Fruit fly (Drosophila melanogaster): ENCODE results near the gene Pak3.
A peak's percentile ranks its signal among the peaks of the same experiment; 100 is the strongest.

Gene Pak3

dm6 chr3R:16448378-16449134 is 5.1 kb downstream of the Pak3 start (continued):
- TF ChIP-seq nom (GFP tag; optimal IDR thresholded peaks at IDR 0.05): peak; percentile 90
- peak; percentile 56 for TF ChIP-seq lab (GFP tag; optimal IDR thresholded peaks at IDR 0.05)
- TF ChIP-seq Ets97D (GFP tag; optimal IDR thresholded peaks at IDR 0.05): peak; percentile 31
- TF ChIP-seq Sin3A (optimal IDR thresholded peaks at IDR 0.05): no peak
- no peak for TF ChIP-seq ac (GFP tag; optimal IDR thresholded peaks at IDR 0.05)
- peak; percentile 75 for TF ChIP-seq Xbp1 (GFP tag; optimal IDR thresholded peaks at IDR 0.05)
- TF ChIP-seq Sry-δ (GFP tag; optimal IDR thresholded peaks at IDR 0.05): no peak
- peak; percentile 90 for TF ChIP-seq zfh1 (GFP tag; IDR thresholded peaks at IDR 0.05)
- no peak for TF ChIP-seq Dip2 (GFP tag; IDR thresholded peaks at IDR 0.05)
- peak; percentile 5 for TF ChIP-seq CG13123 (GFP tag; optimal IDR thresholded peaks at IDR 0.05)
- no peak for TF ChIP-seq TFAM (GFP tag; optimal IDR thresholded peaks at IDR 0.05)
- TF ChIP-seq Doc3 (GFP tag; IDR thresholded peaks at IDR 0.05; ENCODE audit: partially characterized antibody): no peak
- TF ChIP-seq crol (GFP tag; IDR thresholded peaks at IDR 0.05): peak; percentile 68
- peak; percentile 91 for TF ChIP-seq Xrp1 (GFP tag; IDR thresholded peaks at IDR 0.05)
- peak; percentile 82 for TF ChIP-seq CG9609 (GFP tag; optimal IDR thresholded peaks at IDR 0.05)
- TF ChIP-seq Ravus (GFP tag; IDR thresholded peaks at IDR 0.05): peak; percentile 51
- TF ChIP-seq CG32767 (GFP tag; IDR thresholded peaks at IDR 0.05): peak; percentile 68
- TF ChIP-seq Hmx (GFP tag; optimal IDR thresholded peaks at IDR 0.05): no peak
- peak; percentile 97 for TF ChIP-seq CG1603 (tag; optimal IDR thresholded peaks at IDR 0.05)
- peak; percentile 4 for TF ChIP-seq tin (GFP tag; optimal IDR thresholded peaks at IDR 0.05)
- peak; percentile 1 for TF ChIP-seq CG16863 (GFP tag; optimal IDR thresholded peaks at IDR 0.05)
- TF ChIP-seq Hr78 (GFP tag; optimal IDR thresholded peaks at IDR 0.05): peak in 1 of 2 experiments; percentile 60
- no peak for TF ChIP-seq CoRest (tag; optimal IDR thresholded peaks at IDR 0.05)
- no peak for TF ChIP-seq ab (GFP tag; optimal IDR thresholded peaks at IDR 0.05)
- peak; percentile 59 for TF ChIP-seq sd (tag; optimal IDR thresholded peaks at IDR 0.05)
- TF ChIP-seq CG7357 (GFP tag; IDR thresholded peaks at IDR 0.05): peak; percentile 55; the same call in 2 of the 3 replicates
- TF ChIP-seq Aef1 (GFP tag; IDR thresholded peaks at IDR 0.05): peak; percentile 72
- TF ChIP-seq CG13424 (tag; optimal IDR thresholded peaks at IDR 0.05): peak; percentile 29
- no peak for TF ChIP-seq yki (optimal IDR thresholded peaks at IDR 0.05)
- 0 out of 2 replicates have a peak, but pooled peaks have one; percentile 5 for TF ChIP-seq aop (GFP tag; IDR thresholded peaks at IDR 0.05)
- peak; percentile 42 for TF ChIP-seq Abd-B (GFP tag; optimal IDR thresholded peaks at IDR 0.05)
- no peak for TF ChIP-seq bbx (GFP tag; IDR thresholded peaks at IDR 0.05; ENCODE audit: partially characterized antibody)
- TF ChIP-seq CG11456 (GFP tag; IDR thresholded peaks at IDR 0.05): peak; percentile 83; the same call in 2 of the 3 replicates
- no peak for TF ChIP-seq amos (GFP tag; IDR thresholded peaks at IDR 0.05; ENCODE audit: partially characterized antibody)
- no peak for TF ChIP-seq pzg (GFP tag; optimal IDR thresholded peaks at IDR 0.05)
- peak; percentile 81 for TF ChIP-seq CG8765 (GFP tag; IDR thresholded peaks at IDR 0.05)
- no peak for TF ChIP-seq CG16813 (GFP tag; IDR thresholded peaks at IDR 0.05; ENCODE audit: partially characterized antibody)
- no peak for TF ChIP-seq CG17829 (tag; optimal IDR thresholded peaks at IDR 0.05)
- peak; percentile 71 for TF ChIP-seq CG14014 (GFP tag; IDR thresholded peaks at IDR 0.05)
- peak in 1 of 2 experiments; percentile 11 for TF ChIP-seq crp (GFP tag; optimal IDR thresholded peaks at IDR 0.05)
- peak; percentile 70 for TF ChIP-seq CG30403 (GFP tag; optimal IDR thresholded peaks at IDR 0.05)
- TF ChIP-seq CG1602 (GFP tag; optimal IDR thresholded peaks at IDR 0.05): peak; percentile 49
- peak; percentile 35; the same call in 1 of the 2 replicates for TF ChIP-seq MBD-R2 (GFP tag; IDR thresholded peaks at IDR 0.05)
- peak; percentile 79 for TF ChIP-seq ATbp (GFP tag; optimal IDR thresholded peaks at IDR 0.05)
- peak; percentile 71; the same call in 1 of the 2 replicates for TF ChIP-seq CG7372 (GFP tag; IDR thresholded peaks at IDR 0.05)
- TF ChIP-seq ham (GFP tag; IDR thresholded peaks at IDR 0.05): peak; percentile 65
- TF ChIP-seq bigmax (GFP tag; optimal IDR thresholded peaks at IDR 0.05): no peak
- no peak for TF ChIP-seq HLHmδ (GFP tag; optimal IDR thresholded peaks at IDR 0.05)
- TF ChIP-seq dimm (GFP tag; IDR thresholded peaks at IDR 0.05): peak; percentile 75
